Worm (Caenorhabditis elegans) whole organism, late embryonic: Measurements from ENCODE around the gene Y9C9A.5.

ENCODE experiments used
- C08G9.2 ChIP-seq: sonication (generic microtip); optimal IDR thresholded peaks from 2 replicates; lab custom pipeline; 2016; ENCODE audit warnings: mild to moderate bottlenecking, missing genetic modification characterization, moderate library complexity, missing compliant biosample characterization
- C38D4.7 ChIP-seq: fragments of 200-800 bp; sonication (Bioruptor generic); optimal IDR thresholded peaks from 2 replicates; lab custom pipeline; 2018; ENCODE audit warnings: mild to moderate bottlenecking, missing genetic modification characterization, moderate library complexity, missing compliant biosample characterization
- F13H6.1 ChIP-seq: sonication (generic microtip); optimal IDR thresholded peaks from 2 replicates; lab custom pipeline; 2016; ENCODE audit warnings: missing genetic modification characterization, missing compliant biosample characterization
- K09A11.1 ChIP-seq: sonication (generic microtip); optimal IDR thresholded peaks from 2 replicates; lab custom pipeline; 2017; ENCODE audit warnings: antibody characterized with exemption, mild to moderate bottlenecking, missing genetic modification characterization, missing compliant biosample characterization; ENCODE audit not compliant: insufficient read depth
- Y22D7AL.16 ChIP-seq: sonication (generic microtip); optimal IDR thresholded peaks from 2 replicates; lab custom pipeline; 2016; ENCODE audit warnings: missing genetic modification characterization, missing compliant biosample characterization
- ceh-24 ChIP-seq: sonication (generic microtip); optimal IDR thresholded peaks from 2 replicates; lab custom pipeline; 2016; ENCODE audit warnings: mild to moderate bottlenecking, missing genetic modification characterization, missing compliant biosample characterization
- ceh-30 ChIP-seq: fragments of 150-350 bp; optimal IDR thresholded peaks from 2 replicates; lab custom pipeline; 2014; ENCODE audit warnings: missing biosample characterization, missing genetic modification characterization
- ceh-31 ChIP-seq: sonication (generic microtip); optimal IDR thresholded peaks from 2 replicates; lab custom pipeline; 2016; ENCODE audit warnings: missing genetic modification characterization, missing compliant biosample characterization
- ceh-48 ChIP-seq: sonication (generic microtip); optimal IDR thresholded peaks from 2 replicates; lab custom pipeline; 2016; ENCODE audit warnings: missing genetic modification characterization, inconsistent platforms, missing compliant biosample characterization
- dve-1 ChIP-seq: sonication (generic microtip); optimal IDR thresholded peaks from 2 replicates; lab custom pipeline; 2017; ENCODE audit warnings: antibody characterized with exemption, mild to moderate bottlenecking, missing genetic modification characterization, missing compliant biosample characterization
- elt-4 ChIP-seq: sonication (generic microtip); optimal IDR thresholded peaks from 2 replicates; lab custom pipeline; 2016; ENCODE audit warnings: missing genetic modification characterization, missing compliant biosample characterization
- eyg-1 ChIP-seq: sonication (generic microtip); optimal IDR thresholded peaks from 2 replicates; lab custom pipeline; 2016; ENCODE audit warnings: missing genotype, missing genetic modification characterization, missing compliant biosample characterization
- fax-1 ChIP-seq: sonication (generic microtip); optimal IDR thresholded peaks from 2 replicates; lab custom pipeline; 2016; ENCODE audit warnings: missing genotype, missing genetic modification characterization, missing compliant biosample characterization
- fkh-10 ChIP-seq: fragments of 150-350 bp; optimal IDR thresholded peaks from 2 replicates; lab custom pipeline; 2014; ENCODE audit warnings: missing biosample characterization, missing genetic modification reagents, missing genetic modification characterization
- gmeb-2 ChIP-seq: sonication (generic microtip); optimal IDR thresholded peaks from 2 replicates; lab custom pipeline; 2016; ENCODE audit warnings: missing genetic modification characterization, inconsistent platforms, missing compliant biosample characterization
- hlh-13 ChIP-seq: fragments of 200-800 bp; sonication (Bioruptor generic); optimal IDR thresholded peaks from 2 replicates; lab custom pipeline; 2018; ENCODE audit warnings: mild to moderate bottlenecking, missing genetic modification characterization, missing compliant biosample characterization
- hlh-6 ChIP-seq: sonication (generic microtip); optimal IDR thresholded peaks from 2 replicates; lab custom pipeline; 2016; ENCODE audit warnings: missing genotype, missing genetic modification characterization, missing compliant biosample characterization
- hlh-8 ChIP-seq: sonication (generic microtip); optimal IDR thresholded peaks from 2 replicates; lab custom pipeline; 2016; ENCODE audit warnings: missing genotype, missing genetic modification characterization, missing compliant biosample characterization
- lim-6 ChIP-seq: sonication (generic microtip); optimal IDR thresholded peaks from 2 replicates; lab custom pipeline; 2016; ENCODE audit warnings: missing genetic modification characterization, missing compliant biosample characterization
- lin-11 ChIP-seq: fragments of 200-800 bp; sonication (Bioruptor generic); optimal IDR thresholded peaks from 2 replicates; lab custom pipeline; 2018; ENCODE audit warnings: mild to moderate bottlenecking, missing genetic modification characterization, missing compliant biosample characterization
- nfya-1 ChIP-seq: sonication (generic microtip); optimal IDR thresholded peaks from 2 replicates; lab custom pipeline; 2017; ENCODE audit warnings: missing genetic modification characterization, mild to moderate bottlenecking, missing compliant biosample characterization, antibody characterized with exemption, moderate library complexity
- nhr-11 ChIP-seq: fragments of 150-350 bp; optimal IDR thresholded peaks from 2 replicates; lab custom pipeline; 2014; ENCODE audit warnings: missing biosample characterization, missing genetic modification characterization
- pag-3 ChIP-seq: sonication (generic microtip); optimal IDR thresholded peaks from 2 replicates; lab custom pipeline; 2016; ENCODE audit warnings: missing compliant biosample characterization, missing genetic modification characterization, borderline replicate concordance
- pat-9 ChIP-seq: fragments of 200-800 bp; sonication (Bioruptor generic); optimal IDR thresholded peaks from 2 replicates; lab custom pipeline; 2018; ENCODE audit warnings: mild to moderate bottlenecking, missing genetic modification characterization, moderate library complexity, missing compliant biosample characterization
- pax-1 ChIP-seq: fragments of 150-350 bp; optimal IDR thresholded peaks from 2 replicates; lab custom pipeline; 2014; ENCODE audit warnings: missing biosample characterization, missing genetic modification characterization
- pha-4 ChIP-seq: fragments of 150-350 bp; optimal IDR thresholded peaks from 2 replicates; lab custom pipeline; 2018; ENCODE audit warnings: missing biosample characterization, missing genetic modification reagents, missing genetic modification characterization
- pqm-1 ChIP-seq: sonication (generic microtip); optimal IDR thresholded peaks from 2 replicates; lab custom pipeline; 2016; ENCODE audit warnings: missing genetic modification characterization, missing compliant biosample characterization
- sox-4 ChIP-seq: sonication (generic microtip); optimal IDR thresholded peaks from 2 replicates; lab custom pipeline; 2017; ENCODE audit warnings: mild to moderate bottlenecking, missing genetic modification characterization, inconsistent platforms, missing compliant biosample characterization
- syd-9 ChIP-seq: sonication (generic microtip); optimal IDR thresholded peaks from 2 replicates; lab custom pipeline; 2016; ENCODE audit warnings: mild to moderate bottlenecking, missing genetic modification characterization, moderate library complexity, missing compliant biosample characterization
- tbx-2 ChIP-seq: sonication (generic microtip); optimal IDR thresholded peaks from 2 replicates; lab custom pipeline; 2016; ENCODE audit warnings: missing genetic modification characterization, missing compliant biosample characterization
- tbx-7 ChIP-seq: sonication (generic microtip); optimal IDR thresholded peaks from 2 replicates; lab custom pipeline; 2016; ENCODE audit warnings: missing genotype, missing genetic modification characterization, missing compliant biosample characterization
- unc-3 ChIP-seq, 2 experiments: fragments of 200-800 bp in 1 of 2; sonication (Bioruptor generic) in 1 of 2; sonication (generic microtip) in 1 of 2; conservative IDR thresholded peaks in 1 of 2; optimal IDR thresholded peaks in 1 of 2; 2 replicates each; pipeline versions ENCODE4 v1.3.6 to Lab custom; 2016 to 2022; ENCODE audit warnings: missing compliant biosample characterization in 2 of 2, missing genetic modification characterization in 2 of 2, missing genetic modification reagents in 1 of 2
- unc-42 ChIP-seq: sonication (generic microtip); optimal IDR thresholded peaks from 2 replicates; lab custom pipeline; 2016; ENCODE audit warnings: missing genotype, missing genetic modification characterization, missing compliant biosample characterization

The Y9C9A.5 gene

ce11 chrIV:4941681-4942080 is at the start of gene Y9C9A.5:
Gene Y9C9A.5, plus strand, starts transcription at chrIV:4941981.
- TF ChIP-seq ceh-48 = no peak
- TF ChIP-seq K09A11.1 = no peak
- TF ChIP-seq pqm-1 (tag; lab: Kevin White, UChicago) = no peak
- no peak for TF ChIP-seq hlh-13
- TF ChIP-seq unc-3 (GFP tag; conservative IDR thresholded peaks at IDR 0.05; lab: Robert Waterston, UW) = no peak
- TF ChIP-seq unc-3 (tag; optimal IDR thresholded peaks at IDR 0.05; lab: Kevin White, UChicago) = no peak
- TF ChIP-seq C38D4.7 (GFP tag; lab: Kevin White, UChicago) = no peak
- no peak for TF ChIP-seq tbx-7 (tag; lab: Kevin White, UChicago)
- no peak for TF ChIP-seq C08G9.2 (tag; lab: Kevin White, UChicago)
- no peak for TF ChIP-seq pat-9
- TF ChIP-seq dve-1 (tag; lab: Kevin White, UChicago) = no peak
- TF ChIP-seq ceh-31 (tag; lab: Kevin White, UChicago) = no peak
- no peak for TF ChIP-seq lim-6
- no peak for TF ChIP-seq pha-4 (tag; lab: Kevin White, UChicago)
- TF ChIP-seq nhr-11 (tag; lab: Kevin White, UChicago) = no peak
- TF ChIP-seq sox-4 (tag; lab: Kevin White, UChicago) = no peak
- TF ChIP-seq Y22D7AL.16 (tag; lab: Kevin White, UChicago) = no peak
- no peak for TF ChIP-seq pag-3
- TF ChIP-seq fax-1 = no peak

- TF ChIP-seq nhr-11 (tag; lab: Kevin White, UChicago) (no peak), F13H6.1 (tag; lab: Kevin White, UChicago) (no peak), tbx-7 (tag; lab: Kevin White, UChicago) (no peak), elt-4 (tag; lab: Kevin White, UChicago) (no peak), ceh-24 (no peak)
These were observed 37.8 kb upstream of the Y9C9A.5 start, which contains the start of gene str-161 for ce11 chrIV:4903961-4904360. Gene str-161, minus strand, starts transcription at chrIV:4904061.

- TF ChIP-seq tbx-2 (tag; lab: Kevin White, UChicago) (no peak), gmeb-2 (no peak), pax-1 (tag; lab: Kevin White, UChicago) (no peak), syd-9 (no peak)
These were observed 36.1 kb upstream of the Y9C9A.5 start, which contains the start of gene T08B6.4 for ce11 chrIV:4905645-4906135. Gene T08B6.4, plus strand, starts transcription at chrIV:4905695.

- TF ChIP-seq nfya-1 (tag; lab: Kevin White, UChicago) = no peak
- no peak for TF ChIP-seq C08G9.2 (tag; lab: Kevin White, UChicago)
- no peak for TF ChIP-seq syd-9
- TF ChIP-seq unc-42 = no peak
- no peak for TF ChIP-seq ceh-30 (tag; lab: Kevin White, UChicago)
- TF ChIP-seq lin-11 (tag; lab: Kevin White, UChicago) = no peak
- TF ChIP-seq tbx-7 (tag; lab: Kevin White, UChicago) = no peak
- TF ChIP-seq hlh-6 = no peak
- no peak for TF ChIP-seq hlh-8 (tag; lab: Kevin White, UChicago)
- TF ChIP-seq eyg-1 (tag; lab: Kevin White, UChicago) = no peak
These were observed 32.7 kb upstream of the Y9C9A.5 start, which contains the start of gene str-159 for ce11 chrIV:4909039-4909438. Gene str-159, plus strand, starts transcription at chrIV:4909339.

ce11 chrIV:4913090-4913489 is 28.7 kb upstream of the Y9C9A.5 start, which contains the start of gene str-156:
Gene str-156, plus strand, starts transcription at chrIV:4913390.
- no peak for TF ChIP-seq fkh-10 (GFP tag; lab: Kevin White, UChicago)
- TF ChIP-seq, all 69 proteins: peak for 0
